Worm (Caenorhabditis elegans): Measurements from ENCODE around the gene T11F9.1.
"Not testable (repeated sequence)": the region's sequence is repeated elsewhere in the genome, so short reads cannot be mapped to it uniquely, and the experiment has no call there.

DNA sequence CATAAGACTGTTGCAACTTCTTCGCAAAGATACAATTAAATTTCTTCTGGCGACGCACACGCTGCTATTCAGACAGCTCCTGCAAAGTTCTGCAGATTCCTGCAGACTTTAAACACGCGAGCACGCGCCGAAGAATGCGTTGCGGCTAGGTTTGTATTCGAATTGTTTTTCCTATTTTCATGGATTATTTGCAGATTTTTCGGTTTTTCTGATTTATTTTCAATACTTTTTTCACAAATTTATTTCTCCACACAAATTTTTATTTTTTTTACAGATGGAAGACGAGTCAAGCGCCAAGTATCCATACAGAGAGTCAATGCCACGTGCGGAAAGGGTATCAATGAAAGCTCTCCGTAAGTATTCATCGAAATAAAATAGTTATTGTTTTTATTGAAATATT lies 16.3 kb downstream of the T11F9.1 start, which contains the start of gene T11F9.7:
- TF ChIP-seq R02D3.7 (tag; optimal IDR thresholded peaks at IDR 0.05); ztf-11 (tag; optimal IDR thresholded peaks at IDR 0.05); snpc-4 (tag; optimal IDR thresholded peaks at IDR 0.05); unc-62 (GFP tag; optimal IDR thresholded peaks at IDR 0.05); zag-1 (tag; optimal IDR thresholded peaks at IDR 0.05); ZK546.5 (tag; optimal IDR thresholded peaks at IDR 0.05); nhr-77 (tag; optimal IDR thresholded peaks at IDR 0.05); unc-39 (tag; optimal IDR thresholded peaks at IDR 0.05); mdl-1 (tag; optimal IDR thresholded peaks at IDR 0.05): not testable (repeated sequence)
